Worm (Caenorhabditis elegans) whole organism, L4 larva: ENCODE measurements around the gene K08E7.8.
A peak's percentile ranks its signal among the peaks of the same experiment; 100 is the strongest.

Experiments used
- D1046.2 ChIP-seq: fragments of 200-800 bp; sonication (Bioruptor generic); IDR thresholded peaks from 2 replicates; pipeline ENCODE4 v1.3.6; 2022; ENCODE audit warnings: missing genetic modification characterization, missing compliant biosample characterization
- F26F4.8 ChIP-seq: fragments of 200-800 bp; sonication (Bioruptor generic); conservative IDR thresholded peaks from 2 replicates; pipeline ENCODE4 v1.3.6; 2022; ENCODE audit warnings: missing genetic modification characterization, missing compliant biosample characterization
- F37D6.2 ChIP-seq: sonication (generic microtip); optimal IDR thresholded peaks from 2 replicates; lab custom pipeline; 2016; ENCODE audit warnings: mild to moderate bottlenecking, missing genetic modification characterization, missing compliant biosample characterization
- R02D3.7 ChIP-seq: fragments of 150-350 bp; sonication (generic microtip); optimal IDR thresholded peaks from 3 replicates; lab custom pipeline; 2014; ENCODE audit warnings: missing biosample characterization, missing genetic modification characterization
- T20F7.1 ChIP-seq: fragments of 200-800 bp; sonication (Bioruptor generic); optimal IDR thresholded peaks from 2 replicates; lab custom pipeline; 2018; ENCODE audit warnings: mild to moderate bottlenecking, missing genetic modification characterization, missing compliant biosample characterization
- Y5F2A.4 ChIP-seq: fragments of 200-800 bp; sonication (Bioruptor generic); optimal IDR thresholded peaks from 2 replicates; lab custom pipeline; 2018; ENCODE audit warnings: mild to moderate bottlenecking, missing genetic modification characterization, missing compliant biosample characterization
- arid-1 ChIP-seq: fragments of 200-800 bp; sonication (Bioruptor generic); conservative IDR thresholded peaks from 2 replicates; pipeline ENCODE4 v1.3.6; 2022; ENCODE audit warnings: missing genetic modification reagents, missing genetic modification characterization, missing compliant biosample characterization
- attf-4 ChIP-seq: sonication (generic microtip); optimal IDR thresholded peaks from 3 replicates; lab custom pipeline; 2017; ENCODE audit warnings: missing biosample characterization, missing genetic modification characterization
- ceh-44 ChIP-seq: fragments of 200-800 bp; sonication (Bioruptor generic); IDR thresholded peaks from 2 replicates; pipeline ENCODE4 v1.3.6; 2022; ENCODE audit warnings: missing genetic modification reagents, missing genetic modification characterization, missing compliant biosample characterization
- ces-1 ChIP-seq: fragments of 150-350 bp; sonication (generic microtip); optimal IDR thresholded peaks from 4 replicates; lab custom pipeline; 2014; ENCODE audit warnings: missing biosample characterization, missing genetic modification reagents, missing genetic modification characterization
- ctbp-1 ChIP-seq: fragments of 200-800 bp; sonication (Bioruptor generic); IDR thresholded peaks from 2 replicates; pipeline ENCODE4 v1.3.6; 2022; ENCODE audit warnings: missing genetic modification reagents, missing genetic modification characterization, missing compliant biosample characterization
- daf-12 ChIP-seq: fragments of 150-350 bp; optimal IDR thresholded peaks from 2 replicates; lab custom pipeline; 2014; ENCODE audit warnings: missing biosample characterization, missing genetic modification reagents, missing genetic modification characterization
- dmd-8 ChIP-seq: fragments of 200-800 bp; sonication (Bioruptor generic); IDR thresholded peaks from 2 replicates; pipeline ENCODE4 v1.3.6; 2022; ENCODE audit warnings: missing genetic modification characterization, missing compliant biosample characterization
- dpl-1 ChIP-seq: fragments of 150-350 bp; optimal IDR thresholded peaks from 2 replicates; lab custom pipeline; 2014; ENCODE audit warnings: missing biosample characterization, missing genetic modification reagents, missing genetic modification characterization
- fkh-10 ChIP-seq: fragments of 150-350 bp; optimal IDR thresholded peaks from 2 replicates; lab custom pipeline; 2014; ENCODE audit warnings: missing biosample characterization, missing genetic modification reagents, missing genetic modification characterization
- hlh-11 ChIP-seq: fragments of 200-800 bp; sonication (Bioruptor generic); optimal IDR thresholded peaks from 2 replicates; lab custom pipeline; 2018; ENCODE audit warnings: mild to moderate bottlenecking, missing genetic modification characterization, missing compliant biosample characterization
- hlh-30 ChIP-seq: sonication (generic microtip); optimal IDR thresholded peaks from 2 replicates; lab custom pipeline; 2017; ENCODE audit warnings: antibody characterized with exemption, mild to moderate bottlenecking, missing genetic modification characterization, missing compliant biosample characterization; ENCODE audit not compliant: insufficient read depth
- hmg-1.1 ChIP-seq: fragments of 200-800 bp; sonication (Bioruptor generic); IDR thresholded peaks from 2 replicates; pipeline ENCODE4 v1.3.6; 2022; ENCODE audit warnings: missing genetic modification reagents, missing genetic modification characterization, missing compliant biosample characterization
- jun-1 ChIP-seq: fragments of 150-350 bp; optimal IDR thresholded peaks from 2 replicates; lab custom pipeline; 2014; ENCODE audit warnings: missing biosample characterization, missing genetic modification reagents, missing genetic modification characterization
- lin-13 ChIP-seq: fragments of 150-350 bp; optimal IDR thresholded peaks from 2 replicates; lab custom pipeline; 2014; ENCODE audit warnings: missing biosample characterization, missing genetic modification reagents, missing genetic modification characterization
- lin-15B ChIP-seq: fragments of 150-350 bp; sonication (generic microtip); optimal IDR thresholded peaks from 3 replicates; lab custom pipeline; 2014; ENCODE audit warnings: missing biosample characterization, missing genetic modification characterization
- lin-29 ChIP-seq: fragments of 200-800 bp; sonication (Bioruptor generic); IDR thresholded peaks from 2 replicates; pipeline ENCODE4 v1.3.6; 2022; ENCODE audit warnings: missing genetic modification reagents, missing genetic modification characterization, missing compliant biosample characterization
- lsy-2 ChIP-seq, 2 experiments: fragments of 150-350 bp in 1 of 2; sonication (generic microtip) in 1 of 2; optimal IDR thresholded peaks; 2 replicates each; lab custom pipeline; 2014 to 2017; ENCODE audit warnings: missing biosample characterization in 2 of 2, missing genetic modification characterization in 2 of 2
- madf-9 ChIP-seq: fragments of 200-800 bp; sonication (Bioruptor generic); conservative IDR thresholded peaks from 2 replicates; pipeline ENCODE4 v1.3.6; 2022; ENCODE audit warnings: missing genetic modification reagents, missing genetic modification characterization, missing compliant biosample characterization
- mdl-1 ChIP-seq, 2 experiments: fragments of 150-350 bp in 1 of 2; sonication (generic microtip) in 1 of 2; optimal IDR thresholded peaks; 2 replicates each; lab custom pipeline; 2014 to 2017; ENCODE audit warnings: missing biosample characterization in 2 of 2, missing genetic modification characterization in 2 of 2
- mep-1 ChIP-seq: fragments of 150-350 bp; sonication (generic microtip); optimal IDR thresholded peaks from 3 replicates; lab custom pipeline; 2014; ENCODE audit warnings: missing biosample characterization, missing genetic modification characterization
- mes-2 ChIP-seq: sonication (generic microtip); optimal IDR thresholded peaks from 2 replicates; lab custom pipeline; 2016; ENCODE audit warnings: missing genotype, mild to moderate bottlenecking, missing genetic modification characterization, missing compliant biosample characterization; ENCODE audit not compliant: poor library complexity, severe bottlenecking
- mxl-2 ChIP-seq: fragments of 200-800 bp; sonication (Bioruptor generic); conservative IDR thresholded peaks from 2 replicates; pipeline ENCODE4 v1.3.6; 2022; ENCODE audit warnings: missing genetic modification reagents, missing genetic modification characterization, missing compliant biosample characterization
- nhr-10 ChIP-seq: fragments of 150-350 bp; optimal IDR thresholded peaks from 2 replicates; lab custom pipeline; 2014; ENCODE audit warnings: missing biosample characterization, missing genetic modification characterization
- nhr-102 ChIP-seq: sonication (generic microtip); optimal IDR thresholded peaks from 2 replicates; lab custom pipeline; 2016; ENCODE audit warnings: mild to moderate bottlenecking, missing genetic modification characterization, moderate library complexity, missing compliant biosample characterization
- nhr-25 ChIP-seq: sonication (generic microtip); optimal IDR thresholded peaks from 2 replicates; lab custom pipeline; 2017; ENCODE audit warnings: missing genetic modification characterization, mild to moderate bottlenecking, missing compliant biosample characterization, antibody characterized with exemption, moderate library complexity, borderline replicate concordance; ENCODE audit not compliant: insufficient read depth
- nhr-28 ChIP-seq: fragments of 150-350 bp; optimal IDR thresholded peaks from 2 replicates; lab custom pipeline; 2014; ENCODE audit warnings: missing biosample characterization, missing genetic modification characterization
- nhr-42 ChIP-seq: fragments of 200-800 bp; sonication (Bioruptor generic); IDR thresholded peaks from 2 replicates; pipeline ENCODE4 v1.3.6; 2022; ENCODE audit warnings: missing genetic modification characterization, missing compliant biosample characterization
- nhr-6 ChIP-seq: fragments of 150-350 bp; optimal IDR thresholded peaks from 2 replicates; lab custom pipeline; 2014; ENCODE audit warnings: missing biosample characterization, missing genetic modification characterization
- pqm-1 ChIP-seq: sonication (generic microtip); optimal IDR thresholded peaks from 2 replicates; lab custom pipeline; 2017; ENCODE audit warnings: missing biosample characterization, missing genetic modification characterization
- rbr-2 ChIP-seq: sonication (generic microtip); optimal IDR thresholded peaks from 2 replicates; lab custom pipeline; 2016; ENCODE audit warnings: missing genotype, missing genetic modification characterization, missing compliant biosample characterization
- saeg-2 ChIP-seq: fragments of 200-800 bp; sonication (Bioruptor generic); IDR thresholded peaks from 2 replicates; pipeline ENCODE4 v1.3.6; 2022; ENCODE audit warnings: missing genetic modification reagents, missing genetic modification characterization, missing compliant biosample characterization
- set-16 ChIP-seq: fragments of 200-800 bp; sonication (Bioruptor generic); IDR thresholded peaks from 2 replicates; pipeline ENCODE4 v1.3.6; 2022; ENCODE audit warnings: missing genetic modification reagents, missing genetic modification characterization, missing compliant biosample characterization
- snpc-4 ChIP-seq: fragments of 150-350 bp; optimal IDR thresholded peaks from 2 replicates; lab custom pipeline; 2014; ENCODE audit warnings: missing biosample characterization, missing genetic modification characterization
- spr-1 ChIP-seq: sonication (generic microtip); optimal IDR thresholded peaks from 2 replicates; lab custom pipeline; 2016; ENCODE audit warnings: mild to moderate bottlenecking, missing genetic modification characterization, missing compliant biosample characterization
- unc-130 ChIP-seq: sonication (generic microtip); optimal IDR thresholded peaks from 2 replicates; lab custom pipeline; 2016; ENCODE audit warnings: missing genetic modification reagents, missing genetic modification characterization, missing compliant biosample characterization
- vab-7 ChIP-seq: fragments of 200-800 bp; sonication (Bioruptor generic); IDR thresholded peaks from 2 replicates; pipeline ENCODE4 v1.3.6; 2022; ENCODE audit warnings: missing genetic modification reagents, missing genetic modification characterization, missing compliant biosample characterization
- zfp-2 ChIP-seq: sonication (generic microtip); optimal IDR thresholded peaks from 2 replicates; lab custom pipeline; 2016; ENCODE audit warnings: mild to moderate bottlenecking, missing genetic modification characterization, missing compliant biosample characterization
- zfp-3 ChIP-seq: fragments of 200-800 bp; sonication (Bioruptor generic); conservative IDR thresholded peaks from 2 replicates; pipeline ENCODE4 v1.3.6; 2022; ENCODE audit warnings: missing genetic modification reagents, missing genetic modification characterization, missing compliant biosample characterization
- zip-2 ChIP-seq: fragments of 150-350 bp; optimal IDR thresholded peaks from 2 replicates; lab custom pipeline; 2014; ENCODE audit warnings: missing biosample characterization, missing genetic modification characterization
- ztf-7 ChIP-seq: fragments of 150-350 bp; optimal IDR thresholded peaks from 2 replicates; lab custom pipeline; 2014; ENCODE audit warnings: missing biosample characterization, missing genetic modification characterization

K08E7.8 gene

ce11 chrIV:12594574-12594973 lies 8.7 kb upstream of the K08E7.8 start (continued):
- no peak for TF ChIP-seq R02D3.7 (tag; lab: Kevin White, UChicago)
- TF ChIP-seq lin-15B (tag; lab: Kevin White, UChicago): no peak
- TF ChIP-seq saeg-2: no peak
- TF ChIP-seq zip-2: no peak
- TF ChIP-seq ces-1 (GFP tag; lab: Kevin White, UChicago): no peak
- TF ChIP-seq nhr-6: no peak

- TF ChIP-seq nhr-28 (tag; lab: Kevin White, UChicago) (no peak), madf-9 (no peak), nhr-25 (tag; lab: Kevin White, UChicago) (no peak), F26F4.8 (GFP tag; lab: Robert Waterston, UW) (no peak), hlh-11 (tag; lab: Kevin White, UChicago) (no peak), rbr-2 (tag; lab: Kevin White, UChicago) (no peak), lin-13 (GFP tag; lab: Kevin White, UChicago) (no peak), T20F7.1 (no peak), nhr-102 (tag; lab: Kevin White, UChicago) (no peak), arid-1 (GFP tag; lab: Robert Waterston, UW) (no peak), lin-29 (GFP tag; lab: Robert Waterston, UW) (no peak), ctbp-1 (GFP tag; lab: Robert Waterston, UW) (no peak), lin-15B (tag; lab: Kevin White, UChicago) (no peak), daf-12 (no peak), attf-4 (tag; lab: Kevin White, UChicago) (no peak)
These were observed 4.5 kb upstream of the K08E7.8 start, which contains the start of gene cul-6 for ce11 chrIV:12590373-12590772. cul-6 (minus strand) TSS chrIV:12590451.

- TF ChIP-seq F37D6.2 (peak; percentile 2), mep-1 (tag; lab: Kevin White, UChicago) (peak; percentile 71), mes-2 (peak; percentile 24), zfp-3 (GFP tag; lab: Robert Waterston, UW) (no peak), ctbp-1 (GFP tag; lab: Robert Waterston, UW) (0 out of 2 replicates have a peak, but pooled peaks have one; percentile 42), rbr-2 (tag; lab: Kevin White, UChicago) (peak; percentile 67), fkh-10 (GFP tag; lab: Kevin White, UChicago) (peak; percentile 34), unc-130 (GFP tag; lab: Kevin White, UChicago) (no peak), lsy-2 (tag; optimal IDR thresholded peaks at IDR 0.05; lab: Kevin White, UChicago) (peak in 1 of 2 experiments; percentile 44), D1046.2 (GFP tag; lab: Robert Waterston, UW) (no peak), hmg-1.1 (peak; percentile 46; the same call in 1 of the 2 replicates), hlh-30 (peak; percentile 14), mxl-2 (GFP tag; lab: Robert Waterston, UW) (no peak), set-16 (GFP tag; lab: Robert Waterston, UW) (peak; percentile 54; the same call in 1 of the 2 replicates), pqm-1 (tag; lab: Kevin White, UChicago) (no peak), mdl-1 (tag; optimal IDR thresholded peaks at IDR 0.05; lab: Kevin White, UChicago) (peak in 1 of 2 experiments; percentile 2), ces-1 (GFP tag; lab: Kevin White, UChicago) (no peak), madf-9 (no peak), vab-7 (0 out of 2 replicates have a peak, but pooled peaks have one; percentile 26), snpc-4 (tag; lab: Kevin White, UChicago) (no peak)
These were observed 1.7 kb downstream of the K08E7.8 start for ce11 chrIV:12584146-12584545.

ce11 chrIV:12583181-12583580 lies 2.7 kb downstream of the K08E7.8 start:
- TF ChIP-seq zfp-2 (tag; lab: Kevin White, UChicago) (no peak), mxl-2 (GFP tag; lab: Robert Waterston, UW) (no peak), ceh-44 (GFP tag; lab: Robert Waterston, UW) (no peak), snpc-4 (tag; lab: Kevin White, UChicago) (no peak), lsy-2 (tag; optimal IDR thresholded peaks at IDR 0.05; lab: Kevin White, UChicago) (peak in 1 of 2 experiments; percentile 42), nhr-10 (tag; lab: Kevin White, UChicago) (no peak), arid-1 (GFP tag; lab: Robert Waterston, UW) (no peak), nhr-6 (no peak), zip-2 (no peak), dpl-1 (GFP tag; lab: Kevin White, UChicago) (no peak), lin-29 (GFP tag; lab: Robert Waterston, UW) (no peak), mep-1 (tag; lab: Kevin White, UChicago) (no peak), dmd-8 (GFP tag; lab: Robert Waterston, UW) (no peak), spr-1 (no peak), jun-1 (tag; lab: Kevin White, UChicago) (no peak), fkh-10 (GFP tag; lab: Kevin White, UChicago) (peak; percentile 46), ztf-7 (tag; lab: Kevin White, UChicago) (no peak), nhr-42 (GFP tag; lab: Robert Waterston, UW) (no peak), Y5F2A.4 (GFP tag; lab: Kevin White, UChicago) (no peak)
